Worm (Caenorhabditis elegans) whole organism, L2 larva: Measurements from ENCODE around the gene btb-9.
"Not testable (repeated sequence)": the region's sequence is repeated elsewhere in the genome, so short reads cannot be mapped to it uniquely, and the experiment has no call there.

Experiments
- C34F6.9 ChIP-seq: fragments of 150-350 bp; optimal IDR thresholded peaks from 2 replicates; lab custom pipeline; 2014; ENCODE audit warnings: missing biosample characterization, missing genetic modification characterization
- F13H6.1 ChIP-seq: sonication (generic microtip); optimal IDR thresholded peaks from 2 replicates; lab custom pipeline; 2016; ENCODE audit warnings: missing genetic modification characterization, missing compliant biosample characterization
- ZK546.5 ChIP-seq: sonication (generic microtip); optimal IDR thresholded peaks from 2 replicates; lab custom pipeline; 2017; ENCODE audit warnings: missing biosample characterization, missing genetic modification characterization
- dmd-4 ChIP-seq: sonication (generic microtip); optimal IDR thresholded peaks from 2 replicates; lab custom pipeline; 2017; ENCODE audit warnings: missing biosample characterization, missing genetic modification characterization
- sma-9 ChIP-seq, 2 experiments: fragments of 150-350 bp in 1 of 2; sonication (generic microtip) in 1 of 2; optimal IDR thresholded peaks; 2 replicates each; lab custom pipeline; 2014 to 2016; ENCODE audit warnings: missing genetic modification characterization in 2 of 2, mild to moderate bottlenecking in 1 of 2, missing biosample characterization in 1 of 2, missing compliant biosample characterization in 1 of 2, missing genetic modification reagents in 1 of 2, moderate library complexity in 1 of 2
- unc-62 ChIP-seq: fragments of 150-350 bp; optimal IDR thresholded peaks from 2 replicates; lab custom pipeline; 2014; ENCODE audit warnings: missing biosample characterization, missing genetic modification reagents, missing genetic modification characterization
- ztf-1 ChIP-seq: fragments of 200-800 bp; sonication (Bioruptor generic); conservative IDR thresholded peaks from 2 replicates; pipeline ENCODE4 v1.3.6; 2022; ENCODE audit warnings: missing genetic modification characterization, missing compliant biosample characterization

Gene btb-9

ce11 chrII:1771785-1772184, 43.5 kb downstream of the btb-9 start, which contains the start of gene math-3:
math-3 (plus strand) TSS chrII:1772085.
- TF ChIP-seq sma-9 (GFP tag; optimal IDR thresholded peaks at IDR 0.05; lab: Kevin White, UChicago): no peak
- TF ChIP-seq sma-9 (tag; optimal IDR thresholded peaks at IDR 0.05; lab: Kevin White, UChicago): no peak
- TF ChIP-seq ZK546.5 (tag; lab: Kevin White, UChicago): no peak
- no peak for TF ChIP-seq F13H6.1
- TF ChIP-seq dmd-4 (tag; lab: Kevin White, UChicago): no peak

ce11 chrII:1775234-1775633, 46.9 kb downstream of the btb-9 start, which contains the start of gene F36H5.14:
F36H5.14 (plus strand) TSS chrII:1775534.
- TF ChIP-seq unc-62 (GFP tag; lab: Kevin White, UChicago); ztf-1 (GFP tag; lab: Robert Waterston, UW); C34F6.9 (tag; lab: Kevin White, UChicago): not testable (repeated sequence)
